Worm (Caenorhabditis elegans) whole organism, late embryonic: ENCODE data around the gene nhr-3.
A peak's percentile ranks its signal among the peaks of the same experiment; 100 is the strongest.

Experiments used
- F13H6.1 ChIP-seq: sonication (generic microtip); optimal IDR thresholded peaks from 2 replicates; lab custom pipeline; 2016; ENCODE audit warnings: missing genetic modification characterization, missing compliant biosample characterization
- T23F11.4 ChIP-seq: fragments of 200-800 bp; sonication (Bioruptor generic); optimal IDR thresholded peaks from 2 replicates; lab custom pipeline; 2018; ENCODE audit warnings: mild to moderate bottlenecking, missing genetic modification characterization, missing compliant biosample characterization
- ama-1 ChIP-seq: fragments of 150-350 bp; optimal IDR thresholded peaks from 2 replicates; lab custom pipeline; 2014
- ceh-14 ChIP-seq: sonication (generic microtip); optimal IDR thresholded peaks from 2 replicates; lab custom pipeline; 2016; ENCODE audit warnings: missing genotype, missing genetic modification characterization, missing compliant biosample characterization
- ceh-6 ChIP-seq: fragments of 200-800 bp; sonication (Bioruptor generic); optimal IDR thresholded peaks from 2 replicates; lab custom pipeline; 2018; ENCODE audit warnings: mild to moderate bottlenecking, missing genetic modification characterization, missing compliant biosample characterization
- elt-2 ChIP-seq: sonication (generic microtip); optimal IDR thresholded peaks from 2 replicates; lab custom pipeline; 2016; ENCODE audit warnings: missing genetic modification reagents, missing genetic modification characterization, missing compliant biosample characterization
- ets-4 ChIP-seq: sonication (generic microtip); optimal IDR thresholded peaks from 2 replicates; lab custom pipeline; 2016; ENCODE audit warnings: missing genetic modification characterization, missing compliant biosample characterization
- madf-2 ChIP-seq: sonication (generic microtip); optimal IDR thresholded peaks from 2 replicates; lab custom pipeline; 2017; ENCODE audit warnings: missing genetic modification characterization, missing compliant biosample characterization
- sox-2 ChIP-seq: fragments of 200-800 bp; sonication (Bioruptor generic); IDR thresholded peaks from 2 replicates; pipeline ENCODE4 v1.3.6; 2022; ENCODE audit warnings: missing genetic modification reagents, missing genetic modification characterization, missing compliant biosample characterization
- sox-4 ChIP-seq: sonication (generic microtip); optimal IDR thresholded peaks from 2 replicates; lab custom pipeline; 2017; ENCODE audit warnings: mild to moderate bottlenecking, missing genetic modification characterization, inconsistent platforms, missing compliant biosample characterization
- tbx-7 ChIP-seq: sonication (generic microtip); optimal IDR thresholded peaks from 2 replicates; lab custom pipeline; 2016; ENCODE audit warnings: missing genotype, missing genetic modification characterization, missing compliant biosample characterization
- unc-55 ChIP-seq: sonication (generic microtip); optimal IDR thresholded peaks from 2 replicates; lab custom pipeline; 2017; ENCODE audit warnings: missing biosample characterization, missing genetic modification reagents, missing genetic modification characterization

- TF ChIP-seq sox-2, result peak; percentile 79
- peak; percentile 75 for TF ChIP-seq ets-4 (tag; lab: Kevin White, UChicago)
- TF ChIP-seq unc-55 (GFP tag; lab: Kevin White, UChicago), result peak; percentile 94
- peak; percentile 64 for TF ChIP-seq F13H6.1
- TF ChIP-seq ceh-14 (tag; lab: Kevin White, UChicago), result peak; percentile 87
- TF ChIP-seq madf-2 (tag; lab: Kevin White, UChicago), result peak; percentile 67
- peak; percentile 61 for TF ChIP-seq ceh-6 (GFP tag; lab: Kevin White, UChicago)
- TF ChIP-seq tbx-7 (tag; lab: Kevin White, UChicago), result peak; percentile 56
- TF ChIP-seq sox-4 (tag; lab: Kevin White, UChicago), result peak; percentile 47
- peak; percentile 42 for TF ChIP-seq T23F11.4
- TF ChIP-seq elt-2 (tag; lab: Kevin White, UChicago), result peak; percentile 82
- no peak for TF ChIP-seq ama-1
Measured at ce11 chrX:14525325-14526305, 32.7 kb upstream of the nhr-3 start.
